Fruit fly (Drosophila melanogaster): ENCODE measurements around the gene Prestin.

Prestin gene

dm6 chr3L:17924005-17924755, 16.6 kb upstream of the Prestin start:
- TF ChIP-seq Eip75B (GFP tag; optimal IDR thresholded peaks at IDR 0.05): no peak
- no peak for TF ChIP-seq Sox15 (GFP tag; optimal IDR thresholded peaks at IDR 0.05)
- peak; percentile 55 for TF ChIP-seq svp (GFP tag)
- no peak for TF ChIP-seq CG3032 (tag; optimal IDR thresholded peaks at IDR 0.05)
- peak; percentile 8 for TF ChIP-seq Eip78C (GFP tag)
- no peak for TF ChIP-seq dac (GFP tag; optimal IDR thresholded peaks at IDR 0.05)
- TF ChIP-seq CG34406 (GFP tag; optimal IDR thresholded peaks at IDR 0.05): no peak
- no peak for TF ChIP-seq dsx (GFP tag; optimal IDR thresholded peaks at IDR 0.05; ENCODE audit: poor library complexity, severe bottlenecking)
- TF ChIP-seq Ets21C (GFP tag; optimal IDR thresholded peaks at IDR 0.05): no peak
- no peak for TF ChIP-seq topi (GFP tag; optimal IDR thresholded peaks at IDR 0.05)
- no peak for TF ChIP-seq CG15336 (GFP tag; IDR thresholded peaks at IDR 0.05)
- peak; percentile 4 for TF ChIP-seq fkh (GFP tag; optimal IDR thresholded peaks at IDR 0.05)
- no peak for TF ChIP-seq eg (GFP tag; IDR thresholded peaks at IDR 0.05)
- no peak for TF ChIP-seq fd59A (GFP tag; optimal IDR thresholded peaks at IDR 0.05)

DNA sequence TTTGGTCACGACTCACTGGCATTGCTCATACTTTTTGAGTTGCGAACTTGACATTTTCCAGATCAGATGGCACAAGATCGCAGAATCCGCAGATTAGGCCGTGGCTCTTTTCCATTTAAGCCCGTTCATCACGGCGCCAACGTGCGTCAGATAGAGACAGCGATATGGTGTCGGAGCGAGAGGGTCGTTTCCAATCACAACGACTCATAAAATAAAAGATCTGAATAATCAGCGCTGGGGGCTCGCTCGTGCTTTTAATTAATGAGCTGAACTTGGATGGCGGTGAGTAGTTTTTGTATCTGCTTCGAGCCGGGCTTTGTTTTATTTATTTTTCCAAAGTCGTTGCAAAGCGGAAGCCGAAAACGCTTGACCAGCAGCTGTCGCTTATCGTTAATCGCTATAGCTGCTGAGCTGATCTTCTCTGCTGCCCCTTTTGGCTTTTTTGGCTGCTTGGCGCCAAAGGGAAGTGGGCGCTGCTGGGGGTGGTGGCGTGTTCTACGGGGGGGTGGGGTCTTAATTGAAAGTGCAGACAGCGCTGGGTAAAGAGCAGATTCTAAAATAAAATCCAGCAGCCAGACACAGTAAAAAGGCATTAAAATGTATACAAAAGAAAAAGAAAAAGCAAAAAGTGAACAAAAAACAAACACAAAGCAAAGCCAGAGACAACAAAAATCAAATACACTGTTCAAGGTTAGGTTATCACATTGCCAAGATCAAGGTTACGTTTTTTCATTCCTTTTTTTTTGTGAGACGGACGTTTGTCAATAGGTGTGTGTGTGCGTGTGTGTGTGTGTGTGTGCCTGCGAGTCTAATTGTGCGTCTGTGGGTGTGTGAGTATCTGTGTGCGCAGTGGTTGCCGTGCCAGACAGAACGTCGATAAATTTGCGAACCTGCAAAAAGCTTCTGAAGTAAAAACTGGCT, 14.8 kb upstream of the Prestin start:
- TF ChIP-seq CG6854 (GFP tag; optimal IDR thresholded peaks at IDR 0.05) (no peak), svp (GFP tag) (peak; percentile 69), CG10669 (GFP tag; optimal IDR thresholded peaks at IDR 0.05) (no peak), CG11762 (GFP tag; optimal IDR thresholded peaks at IDR 0.05; ENCODE audit: insufficient read depth) (no peak), CG6163 (GFP tag; IDR thresholded peaks at IDR 0.05) (no peak), fkh (GFP tag; optimal IDR thresholded peaks at IDR 0.05) (peak; percentile 53), CG31627 (GFP tag; optimal IDR thresholded peaks at IDR 0.05) (no peak), CG9139 (GFP tag; optimal IDR thresholded peaks at IDR 0.05) (peak; percentile 4), CG7368 (GFP tag; optimal IDR thresholded peaks at IDR 0.05) (no peak), Gug (GFP tag; IDR thresholded peaks at IDR 0.05) (no peak), CG3032 (tag; optimal IDR thresholded peaks at IDR 0.05) (no peak), CG11902 (GFP tag; optimal IDR thresholded peaks at IDR 0.05) (no peak), vri (GFP tag; optimal IDR thresholded peaks at IDR 0.05) (peak; percentile 83), CG34406 (GFP tag; optimal IDR thresholded peaks at IDR 0.05) (no peak), CG1621 (tag; optimal IDR thresholded peaks at IDR 0.05) (no peak), Hr39 (GFP tag; optimal IDR thresholded peaks at IDR 0.05) (no peak), CG6808 (GFP tag; optimal IDR thresholded peaks at IDR 0.05) (peak; percentile 23), Smox (GFP tag; optimal IDR thresholded peaks at IDR 0.05) (no peak), Blimp-1 (GFP tag; optimal IDR thresholded peaks at IDR 0.05) (no peak), Met (GFP tag; optimal IDR thresholded peaks at IDR 0.05) (no peak), topi (GFP tag; optimal IDR thresholded peaks at IDR 0.05) (no peak), CG6276 (GFP tag; optimal IDR thresholded peaks at IDR 0.05) (no peak)

DNA sequence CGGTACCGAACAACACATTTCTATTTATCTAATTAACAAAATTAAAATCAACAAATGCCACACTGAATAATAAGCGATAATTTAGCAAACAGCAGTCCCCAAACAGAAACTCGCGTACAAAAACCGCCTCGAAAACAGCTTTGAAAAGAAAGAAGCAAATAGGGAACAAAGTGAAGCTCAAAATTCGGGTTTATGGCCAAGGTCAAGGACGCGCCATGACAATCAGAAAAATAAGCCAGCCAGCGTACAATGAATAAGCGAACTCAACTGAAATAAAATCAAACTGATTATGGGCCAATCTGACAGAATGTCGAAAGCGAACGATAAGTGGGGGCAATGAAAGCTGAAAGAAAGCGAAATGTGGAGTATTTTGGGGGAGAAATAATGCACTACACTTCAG, 13.8 kb upstream of the Prestin start:
- TF ChIP-seq vri (GFP tag; optimal IDR thresholded peaks at IDR 0.05): peak; percentile 48
- no peak for TF ChIP-seq CG32006 (GFP tag; optimal IDR thresholded peaks at IDR 0.05)
- TF ChIP-seq CG10669 (GFP tag; optimal IDR thresholded peaks at IDR 0.05): no peak
- peak; percentile 90 for TF ChIP-seq svp (GFP tag)
- peak; percentile 7 for TF ChIP-seq fkh (GFP tag; optimal IDR thresholded peaks at IDR 0.05)
